Worm (Caenorhabditis elegans) whole organism, L3 larva: ENCODE results near the gene vrp-1.

Experiments
- R02D3.7 ChIP-seq: fragments of 150-350 bp; optimal IDR thresholded peaks from 2 replicates; lab custom pipeline; 2014; ENCODE audit warnings: missing biosample characterization, missing genetic modification characterization
- ZK546.5 ChIP-seq: sonication (generic microtip); optimal IDR thresholded peaks from 2 replicates; lab custom pipeline; 2017; ENCODE audit warnings: missing biosample characterization, missing genetic modification characterization
- ama-1 ChIP-seq: fragments of 150-350 bp; optimal IDR thresholded peaks from 2 replicates; lab custom pipeline; 2018
- ceh-16 ChIP-seq: sonication (generic microtip); optimal IDR thresholded peaks from 2 replicates; lab custom pipeline; 2017; ENCODE audit warnings: missing biosample characterization, missing genetic modification characterization
- daf-12 ChIP-seq: fragments of 150-350 bp; optimal IDR thresholded peaks from 2 replicates; lab custom pipeline; 2014; ENCODE audit warnings: missing biosample characterization, missing genetic modification reagents, missing genetic modification characterization
- egl-27 ChIP-seq: sonication (generic microtip); optimal IDR thresholded peaks from 4 replicates; lab custom pipeline; 2017; ENCODE audit warnings: missing biosample characterization, missing genetic modification reagents, missing genetic modification characterization
- egl-5 ChIP-seq: fragments of 150-350 bp; optimal IDR thresholded peaks from 2 replicates; lab custom pipeline; 2017; ENCODE audit warnings: missing biosample characterization, missing genetic modification reagents, missing genetic modification characterization, inconsistent platforms
- elt-1 ChIP-seq: fragments of 150-350 bp; optimal IDR thresholded peaks from 2 replicates; lab custom pipeline; 2014; ENCODE audit warnings: missing biosample characterization, missing genetic modification characterization
- elt-3 ChIP-seq, 3 experiments: fragments of 150-350 bp in 1 of 3; sonication (generic microtip) in 2 of 3; optimal IDR thresholded peaks; 2 replicates in 2 of 3; 4 replicates in 1 of 3; lab custom pipeline; 2014 to 2017; ENCODE audit warnings: missing biosample characterization in 3 of 3, missing genetic modification characterization in 3 of 3
- eor-1 ChIP-seq, 2 experiments: fragments of 150-350 bp; optimal IDR thresholded peaks; 2 replicates each; lab custom pipeline; 2014 to 2018; ENCODE audit warnings: missing biosample characterization in 2 of 2, missing genetic modification characterization in 2 of 2
- fkh-10 ChIP-seq: sonication (generic microtip); optimal IDR thresholded peaks from 2 replicates; lab custom pipeline; 2017; ENCODE audit warnings: missing biosample characterization, missing genetic modification reagents, missing genetic modification characterization
- fkh-2 ChIP-seq: fragments of 150-350 bp; optimal IDR thresholded peaks from 2 replicates; lab custom pipeline; 2014; ENCODE audit warnings: missing biosample characterization, missing genetic modification reagents, missing genetic modification characterization
- fos-1 ChIP-seq: fragments of 150-350 bp; optimal IDR thresholded peaks from 2 replicates; lab custom pipeline; 2014; ENCODE audit warnings: missing biosample characterization, missing genetic modification characterization
- hmg-11 ChIP-seq: sonication (generic microtip); optimal IDR thresholded peaks from 2 replicates; lab custom pipeline; 2016; ENCODE audit warnings: missing genetic modification characterization, missing compliant biosample characterization
- jun-1 ChIP-seq: fragments of 150-350 bp; optimal IDR thresholded peaks from 2 replicates; lab custom pipeline; 2014; ENCODE audit warnings: missing biosample characterization, missing genetic modification reagents, missing genetic modification characterization
- lin-39 ChIP-seq: fragments of 150-350 bp; optimal IDR thresholded peaks from 2 replicates; lab custom pipeline; 2018; ENCODE audit warnings: missing biosample characterization, missing genetic modification reagents, missing genetic modification characterization
- lsy-12 ChIP-seq: sonication (generic microtip); optimal IDR thresholded peaks from 2 replicates; lab custom pipeline; 2016; ENCODE audit warnings: mild to moderate bottlenecking, missing genetic modification characterization, missing compliant biosample characterization
- mdl-1 ChIP-seq: fragments of 150-350 bp; optimal IDR thresholded peaks from 2 replicates; lab custom pipeline; 2014; ENCODE audit warnings: missing biosample characterization, missing genetic modification characterization
- mml-1 ChIP-seq: fragments of 150-350 bp; sonication (generic microtip); optimal IDR thresholded peaks from 3 replicates; lab custom pipeline; 2014; ENCODE audit warnings: missing biosample characterization, missing genetic modification characterization
- nfya-1 ChIP-seq: sonication (generic microtip); optimal IDR thresholded peaks from 2 replicates; lab custom pipeline; 2017; ENCODE audit warnings: missing genetic modification characterization, mild to moderate bottlenecking, missing compliant biosample characterization, antibody characterized with exemption, moderate library complexity; ENCODE audit not compliant: insufficient read depth
- nhr-12 ChIP-seq: fragments of 150-350 bp; optimal IDR thresholded peaks from 2 replicates; lab custom pipeline; 2014; ENCODE audit warnings: missing biosample characterization, missing genetic modification characterization
- nhr-23 ChIP-seq: fragments of 150-350 bp; optimal IDR thresholded peaks from 2 replicates; lab custom pipeline; 2014; ENCODE audit warnings: missing biosample characterization, missing genetic modification reagents, missing genetic modification characterization
- nhr-237 ChIP-seq: fragments of 150-350 bp; optimal IDR thresholded peaks from 2 replicates; lab custom pipeline; 2014; ENCODE audit warnings: missing biosample characterization, missing genetic modification characterization
- nhr-25 ChIP-seq: sonication (generic microtip); optimal IDR thresholded peaks from 2 replicates; lab custom pipeline; 2017; ENCODE audit warnings: missing biosample characterization, missing genetic modification characterization
- nhr-43 ChIP-seq: sonication (generic microtip); optimal IDR thresholded peaks from 2 replicates; lab custom pipeline; 2016; ENCODE audit warnings: mild to moderate bottlenecking, missing genetic modification characterization, missing compliant biosample characterization; ENCODE audit not compliant: poor library complexity, severe bottlenecking
- nhr-77 ChIP-seq: fragments of 150-350 bp; optimal IDR thresholded peaks from 2 replicates; lab custom pipeline; 2014; ENCODE audit warnings: missing biosample characterization, missing genetic modification characterization
- pqm-1 ChIP-seq: fragments of 150-350 bp; optimal IDR thresholded peaks from 2 replicates; lab custom pipeline; 2017; ENCODE audit warnings: missing biosample characterization, missing genetic modification characterization, inconsistent platforms
- sea-2 ChIP-seq: fragments of 150-350 bp; sonication (generic microtip); optimal IDR thresholded peaks from 4 replicates; lab custom pipeline; 2014; ENCODE audit warnings: missing biosample characterization, missing genetic modification reagents, missing genetic modification characterization
- skn-1 ChIP-seq: fragments of 150-350 bp; optimal IDR thresholded peaks from 2 replicates; lab custom pipeline; 2014; ENCODE audit warnings: missing biosample characterization, missing genetic modification characterization
- snpc-4 ChIP-seq: fragments of 150-350 bp; optimal IDR thresholded peaks from 2 replicates; lab custom pipeline; 2014; ENCODE audit warnings: missing biosample characterization, missing genetic modification characterization
- tbx-2 ChIP-seq: sonication (generic microtip); optimal IDR thresholded peaks from 2 replicates; lab custom pipeline; 2016; ENCODE audit warnings: mild to moderate bottlenecking, missing genetic modification characterization, missing compliant biosample characterization
- unc-39 ChIP-seq: sonication (generic microtip); optimal IDR thresholded peaks from 4 replicates; lab custom pipeline; 2017; ENCODE audit warnings: missing biosample characterization, missing genetic modification characterization
- unc-62 ChIP-seq: fragments of 150-350 bp; sonication (generic microtip); optimal IDR thresholded peaks from 4 replicates; lab custom pipeline; 2014; ENCODE audit warnings: missing biosample characterization, missing genetic modification reagents, missing genetic modification characterization
- ztf-11 ChIP-seq: fragments of 150-350 bp; optimal IDR thresholded peaks from 2 replicates; lab custom pipeline; 2014; ENCODE audit warnings: missing biosample characterization, missing genetic modification characterization
- ztf-4 ChIP-seq: fragments of 150-350 bp; optimal IDR thresholded peaks from 2 replicates; lab custom pipeline; 2014; ENCODE audit warnings: missing biosample characterization, missing genetic modification characterization

vrp-1 gene

ce11 chrIV:3002807-3003206 is 9.6 kb upstream of the vrp-1 start:
- TF ChIP-seq nhr-25 (tag; lab: Kevin White, UChicago): no peak
- peak; percentile 83 for TF ChIP-seq egl-5 (tag; lab: Kevin White, UChicago)

ce11 chrIV:3008828-3009227 is 3.6 kb upstream of the vrp-1 start, which contains the start of gene Y54G2A.73:
TSS of gene Y54G2A.73 (minus strand) at chrIV:3008892.
- TF ChIP-seq tbx-2: no peak
- TF ChIP-seq ztf-4: no peak
- no peak for TF ChIP-seq fkh-2 (tag; lab: Kevin White, UChicago)
- no peak for TF ChIP-seq elt-1
- TF ChIP-seq unc-62: no peak
- no peak for TF ChIP-seq mml-1 (tag; lab: Kevin White, UChicago)
- TF ChIP-seq nhr-77 (tag; lab: Kevin White, UChicago): no peak
- no peak for TF ChIP-seq ama-1 (lab: Kevin White, UChicago)

- TF ChIP-seq nfya-1 (no peak), fkh-2 (tag; lab: Kevin White, UChicago) (no peak), eor-1 (tag; optimal IDR thresholded peaks at IDR 0.05; lab: Kevin White, UChicago) (no peak), jun-1 (tag; lab: Kevin White, UChicago) (no peak), hmg-11 (no peak), fos-1 (no peak), ceh-16 (tag; lab: Kevin White, UChicago) (no peak), mdl-1 (tag; lab: Kevin White, UChicago) (no peak), ztf-4 (no peak), ztf-11 (tag; lab: Kevin White, UChicago) (no peak), lsy-12 (tag; lab: Kevin White, UChicago) (no peak), egl-5 (tag; lab: Kevin White, UChicago) (no peak), skn-1 (tag; lab: Kevin White, UChicago) (no peak), ZK546.5 (tag; lab: Kevin White, UChicago) (no peak), nhr-237 (no peak)
These were observed 740 bp upstream of the vrp-1 start for ce11 chrIV:3011647-3012046.

ce11 chrIV:3014610-3015009 is 2.2 kb downstream of the vrp-1 start:
- peak; percentile 50 for TF ChIP-seq nhr-23 (tag; lab: Kevin White, UChicago)
- TF ChIP-seq hmg-11: no peak
- TF ChIP-seq unc-62: peak; percentile 49
- no peak for TF ChIP-seq R02D3.7 (tag; lab: Kevin White, UChicago)
- no peak for TF ChIP-seq ceh-16 (tag; lab: Kevin White, UChicago)
- peak; percentile 87 for TF ChIP-seq elt-1
- peak; percentile 71 for TF ChIP-seq nhr-25 (tag; lab: Kevin White, UChicago)
- TF ChIP-seq lin-39 (tag; lab: Kevin White, UChicago): peak; percentile 10

ce11 chrIV:3016202-3016601 is 3.8 kb downstream of the vrp-1 start:
- no peak for TF ChIP-seq unc-39
- no peak for TF ChIP-seq snpc-4 (tag; lab: Kevin White, UChicago)
- no peak for TF ChIP-seq ama-1 (lab: Kevin White, UChicago)
- no peak for TF ChIP-seq elt-3 (tag; optimal IDR thresholded peaks at IDR 0.05; lab: Kevin White, UChicago)
- TF ChIP-seq daf-12 (tag; lab: Kevin White, UChicago): no peak
- no peak for TF ChIP-seq sea-2 (GFP tag; lab: Kevin White, UChicago)
- TF ChIP-seq lsy-12 (tag; lab: Kevin White, UChicago): no peak
- TF ChIP-seq egl-27 (tag; lab: Kevin White, UChicago): no peak
- no peak for TF ChIP-seq nhr-43 (tag; lab: Kevin White, UChicago)
- TF ChIP-seq mdl-1 (tag; lab: Kevin White, UChicago): no peak
- TF ChIP-seq pqm-1 (tag; lab: Kevin White, UChicago): no peak
- TF ChIP-seq fkh-10 (GFP tag; lab: Kevin White, UChicago): no peak
- no peak for TF ChIP-seq ZK546.5 (tag; lab: Kevin White, UChicago)
- TF ChIP-seq nhr-77 (tag; lab: Kevin White, UChicago): no peak
- no peak for TF ChIP-seq fos-1
- no peak for TF ChIP-seq nhr-12
